Fruit fly (Drosophila melanogaster) whole organism, embryonic: Measurements from ENCODE around the gene CG7841.

Experiments
- Adf1 ChIP-seq: fragments of 200-800 bp; sonication (Bioruptor generic); IDR thresholded peaks from 2 replicates; pipeline ENCODE4 v1.3.6; 2022; ENCODE audit warnings: missing biosample characterization, missing genetic modification characterization
- Aef1 ChIP-seq: fragments of 200-800 bp; sonication (Bioruptor generic); IDR thresholded peaks from 3 replicates; pipeline ENCODE4 v1.3.6; 2022; ENCODE audit warnings: missing biosample characterization, missing genetic modification characterization
- B-H2 ChIP-seq: fragments of 200-800 bp; sonication (Bioruptor generic); optimal IDR thresholded peaks from 2 replicates; lab custom pipeline; 2018; ENCODE audit warnings: missing biosample characterization, mild to moderate bottlenecking, missing genetic modification characterization
- CG11398 ChIP-seq: fragments of 200-800 bp; sonication (Bioruptor generic); optimal IDR thresholded peaks from 2 replicates; lab custom pipeline; 2016; ENCODE audit warnings: missing biosample characterization, missing genetic modification characterization
- CG11696 ChIP-seq: fragments of 200-800 bp; sonication (Bioruptor generic); IDR thresholded peaks from 2 replicates; pipeline ENCODE4 v1.3.6; 2022; ENCODE audit warnings: missing biosample characterization, missing genetic modification characterization
- CG11723 ChIP-seq: fragments of 200-800 bp; sonication (Bioruptor generic); optimal IDR thresholded peaks from 2 replicates; lab custom pipeline; 2017; ENCODE audit warnings: missing biosample characterization, mild to moderate bottlenecking, missing genetic modification characterization
- CG12659 ChIP-seq: fragments of 200-800 bp; sonication (Bioruptor generic); optimal IDR thresholded peaks from 3 replicates; lab custom pipeline; 2017; ENCODE audit warnings: mild to moderate bottlenecking, missing biosample characterization, missing genetic modification reagents, missing genetic modification characterization
- CG15011 ChIP-seq: fragments of 200-800 bp; sonication (Bioruptor generic); optimal IDR thresholded peaks from 3 replicates; lab custom pipeline; 2018; ENCODE audit warnings: missing biosample characterization, mild to moderate bottlenecking, missing genetic modification characterization
- CG16813 ChIP-seq: fragments of 200-800 bp; sonication (Bioruptor generic); IDR thresholded peaks from 3 replicates; pipeline ENCODE4 v1.3.6; 2022; ENCODE audit warnings: missing biosample characterization, missing genetic modification characterization; ENCODE audit not compliant: partially characterized antibody
- CG16815 ChIP-seq: fragments of 200-800 bp; sonication (Bioruptor generic); optimal IDR thresholded peaks from 3 replicates; lab custom pipeline; 2017; ENCODE audit warnings: missing biosample characterization, mild to moderate bottlenecking, missing genetic modification characterization
- CG17186 ChIP-seq: fragments of 200-800 bp; sonication (Bioruptor generic); optimal IDR thresholded peaks from 3 replicates; lab custom pipeline; 2017; ENCODE audit warnings: missing biosample characterization, missing genetic modification reagents, missing genetic modification characterization
- CG17829 ChIP-seq: fragments of 200-800 bp; optimal IDR thresholded peaks from 2 replicates; lab custom pipeline; 2019; ENCODE audit warnings: missing biosample characterization, mild to moderate bottlenecking, missing genetic modification characterization, moderate library complexity
- CG18011 ChIP-seq: fragments of 200-800 bp; sonication (Bioruptor generic); optimal IDR thresholded peaks from 2 replicates; lab custom pipeline; 2017; ENCODE audit warnings: missing biosample characterization, missing genetic modification characterization, mild to moderate bottlenecking, moderate library complexity, missing genotype
- CG30431 ChIP-seq: fragments of 200-800 bp; sonication (Bioruptor generic); optimal IDR thresholded peaks from 2 replicates; lab custom pipeline; 2017; ENCODE audit warnings: missing biosample characterization, missing genetic modification characterization
- CG6254 ChIP-seq: fragments of 200-800 bp; sonication (Bioruptor generic); optimal IDR thresholded peaks from 3 replicates; lab custom pipeline; 2017; ENCODE audit warnings: mild to moderate bottlenecking, missing biosample characterization, missing genetic modification reagents, missing genetic modification characterization
- CG7928 ChIP-seq: fragments of 200-800 bp; sonication (Bioruptor generic); optimal IDR thresholded peaks from 2 replicates; lab custom pipeline; 2017; ENCODE audit warnings: missing biosample characterization, mild to moderate bottlenecking, missing genetic modification characterization
- CG7987 ChIP-seq: fragments of 200-800 bp; sonication (Bioruptor generic); optimal IDR thresholded peaks from 2 replicates; lab custom pipeline; 2018; ENCODE audit warnings: missing biosample characterization, mild to moderate bottlenecking, missing genetic modification characterization, moderate library complexity
- CG9797 ChIP-seq: fragments of 200-800 bp; sonication (Bioruptor generic); optimal IDR thresholded peaks from 3 replicates; lab custom pipeline; 2018; ENCODE audit warnings: missing biosample characterization, mild to moderate bottlenecking, missing genetic modification characterization
- CrebB ChIP-seq: fragments of 200-800 bp; sonication (Bioruptor generic); optimal IDR thresholded peaks from 3 replicates; lab custom pipeline; 2018; ENCODE audit warnings: missing biosample characterization, mild to moderate bottlenecking, missing genetic modification characterization
- Dip3 ChIP-seq: fragments of 200-800 bp; sonication (Bioruptor generic); optimal IDR thresholded peaks from 3 replicates; lab custom pipeline; 2016; ENCODE audit warnings: missing biosample characterization, missing genetic modification characterization
- E2f2 ChIP-seq: fragments of 200-800 bp; sonication (Bioruptor generic); IDR thresholded peaks from 2 replicates; pipeline ENCODE4 v1.3.6; 2022; ENCODE audit warnings: missing biosample characterization, missing genetic modification characterization
- Ets97D ChIP-seq: fragments of 200-800 bp; sonication (Bioruptor generic); optimal IDR thresholded peaks from 3 replicates; lab custom pipeline; 2016; ENCODE audit warnings: missing biosample characterization, missing genetic modification characterization
- GATAe ChIP-seq: fragments of 200-800 bp; sonication (Bioruptor generic); conservative IDR thresholded peaks from 2 replicates; pipeline ENCODE4 v1.3.6; 2022; ENCODE audit warnings: missing biosample characterization, missing genetic modification characterization
- Gsc ChIP-seq: fragments of 200-800 bp; sonication (Bioruptor generic); IDR thresholded peaks from 2 replicates; pipeline ENCODE4 v1.3.6; 2022; ENCODE audit warnings: missing biosample characterization, missing genetic modification characterization
- Gug ChIP-seq: fragments of 200-800 bp; sonication (Bioruptor generic); IDR thresholded peaks from 4 replicates; pipeline ENCODE4 v1.3.6; 2022; ENCODE audit warnings: missing biosample characterization, missing genetic modification characterization
- HHEX ChIP-seq: fragments of 200-800 bp; sonication (Bioruptor generic); optimal IDR thresholded peaks from 3 replicates; lab custom pipeline; 2017; ENCODE audit warnings: missing biosample characterization, mild to moderate bottlenecking, missing genetic modification characterization, missing genetic modification reagents
- HLHmδ ChIP-seq: fragments of 200-800 bp; sonication (Bioruptor generic); optimal IDR thresholded peaks from 2 replicates; lab custom pipeline; 2018; ENCODE audit warnings: missing biosample characterization, mild to moderate bottlenecking, missing genetic modification characterization, moderate library complexity
- Hsf ChIP-seq: fragments of 200-800 bp; sonication (Bioruptor generic); optimal IDR thresholded peaks from 3 replicates; lab custom pipeline; 2016; ENCODE audit warnings: missing biosample characterization, missing genetic modification characterization
- Myb ChIP-seq: fragments of 200-800 bp; sonication (Bioruptor generic); optimal IDR thresholded peaks from 2 replicates; lab custom pipeline; 2016; ENCODE audit warnings: missing biosample characterization, missing genetic modification characterization
- Poxn ChIP-seq: fragments of 200-800 bp; sonication (Bioruptor generic); IDR thresholded peaks from 2 replicates; pipeline ENCODE4 v1.3.6; 2022; ENCODE audit warnings: missing biosample characterization, missing genetic modification characterization
- TFAM ChIP-seq: fragments of 200-800 bp; sonication (Bioruptor generic); optimal IDR thresholded peaks from 2 replicates; lab custom pipeline; 2017; ENCODE audit warnings: missing biosample characterization, missing genetic modification characterization, inconsistent platforms
- bsh ChIP-seq, 2 experiments: fragments of 200-800 bp; sonication (Bioruptor generic); optimal IDR thresholded peaks; 2 replicates each; lab custom pipeline; 2017 to 2018; ENCODE audit warnings: mild to moderate bottlenecking in 2 of 2, missing biosample characterization in 2 of 2, missing genetic modification characterization in 2 of 2, moderate library complexity in 1 of 2
- cas ChIP-seq: fragments of 200-800 bp; sonication (Bioruptor generic); IDR thresholded peaks from 2 replicates; pipeline ENCODE4 v1.3.6; 2022; ENCODE audit warnings: missing biosample characterization, missing genetic modification characterization
- chif ChIP-seq, 2 experiments: fragments of 200-800 bp; sonication (Bioruptor generic); optimal IDR thresholded peaks; 3 replicates each; lab custom pipeline; 2016; ENCODE audit warnings: missing biosample characterization in 2 of 2, missing genetic modification characterization in 2 of 2
- chn ChIP-seq: fragments of 200-800 bp; sonication (Bioruptor generic); optimal IDR thresholded peaks from 2 replicates; lab custom pipeline; 2016; ENCODE audit warnings: missing biosample characterization, missing genetic modification characterization
- cwo ChIP-seq: fragments of 200-800 bp; sonication (Bioruptor generic); optimal IDR thresholded peaks from 3 replicates; lab custom pipeline; 2017; ENCODE audit warnings: missing biosample characterization, missing genetic modification characterization, mild to moderate bottlenecking, moderate library complexity, missing genetic modification reagents
- eyg ChIP-seq: fragments of 200-800 bp; sonication (Bioruptor generic); optimal IDR thresholded peaks from 3 replicates; lab custom pipeline; 2016; ENCODE audit warnings: missing biosample characterization, missing genetic modification characterization
- gsb ChIP-seq: fragments of 200-800 bp; sonication (Bioruptor generic); IDR thresholded peaks from 2 replicates; pipeline ENCODE4 v1.3.6; 2022; ENCODE audit warnings: missing biosample characterization, missing genetic modification characterization
- h ChIP-seq: fragments of >200 bp; optimal IDR thresholded peaks from 2 replicates; lab custom pipeline; 2017
- lmd ChIP-seq: fragments of 200-800 bp; sonication (Bioruptor generic); IDR thresholded peaks from 2 replicates; pipeline ENCODE4 v1.3.6; 2022; ENCODE audit warnings: missing biosample characterization, missing genetic modification characterization
- nerfin-2 ChIP-seq: fragments of 200-800 bp; sonication (Bioruptor generic); IDR thresholded peaks from 2 replicates; pipeline ENCODE4 v1.3.6; 2022; ENCODE audit warnings: missing biosample characterization, missing genetic modification characterization; ENCODE audit not compliant: partially characterized antibody
- phol ChIP-seq: fragments of 200-800 bp; sonication (Bioruptor generic); optimal IDR thresholded peaks from 3 replicates; lab custom pipeline; 2018; ENCODE audit warnings: missing biosample characterization, mild to moderate bottlenecking, missing genetic modification characterization, moderate library complexity
- pnt ChIP-seq: fragments of 200-800 bp; sonication (Bioruptor generic); optimal IDR thresholded peaks from 3 replicates; lab custom pipeline; 2016; ENCODE audit warnings: missing biosample characterization, missing genetic modification characterization
- pros ChIP-seq: fragments of 200-800 bp; sonication (Bioruptor generic); optimal IDR thresholded peaks from 3 replicates; lab custom pipeline; 2019; ENCODE audit warnings: missing biosample characterization, mild to moderate bottlenecking, missing genetic modification characterization, moderate library complexity
- repo ChIP-seq: fragments of 200-800 bp; sonication (Bioruptor generic); optimal IDR thresholded peaks from 2 replicates; lab custom pipeline; 2016; ENCODE audit warnings: missing biosample characterization, missing genetic modification characterization
- rib ChIP-seq: fragments of 200-800 bp; sonication (Bioruptor generic); IDR thresholded peaks from 2 replicates; pipeline ENCODE4 v1.3.6; 2022; ENCODE audit warnings: missing biosample characterization, missing genetic modification characterization
- ro ChIP-seq: fragments of 200-800 bp; sonication (Bioruptor generic); IDR thresholded peaks from 2 replicates; pipeline ENCODE4 v1.3.6; 2022; ENCODE audit warnings: missing biosample characterization, missing genetic modification characterization
- sima ChIP-seq: fragments of 200-800 bp; sonication (Bioruptor generic); optimal IDR thresholded peaks from 2 replicates; lab custom pipeline; 2016; ENCODE audit warnings: missing biosample characterization, missing genetic modification characterization
- tna ChIP-seq: fragments of 200-800 bp; sonication (Bioruptor generic); IDR thresholded peaks from 2 replicates; pipeline ENCODE4 v1.3.6; 2022; ENCODE audit warnings: missing biosample characterization, missing genetic modification characterization; ENCODE audit not compliant: partially characterized antibody
- trem ChIP-seq: fragments of 200-800 bp; optimal IDR thresholded peaks from 3 replicates; lab custom pipeline; 2019; ENCODE audit warnings: missing biosample characterization, mild to moderate bottlenecking, missing genetic modification characterization, moderate library complexity
- ttk ChIP-seq: fragments of 200-800 bp; sonication (Bioruptor generic); IDR thresholded peaks from 2 replicates; pipeline ENCODE4 v2.1.2; 2022; ENCODE audit warnings: missing biosample characterization, missing genetic modification characterization
- zfh2 ChIP-seq: fragments of 200-800 bp; sonication (Bioruptor generic); optimal IDR thresholded peaks from 2 replicates; lab custom pipeline; 2016; ENCODE audit warnings: missing biosample characterization, missing genetic modification characterization

The CG7841 gene

DNA sequence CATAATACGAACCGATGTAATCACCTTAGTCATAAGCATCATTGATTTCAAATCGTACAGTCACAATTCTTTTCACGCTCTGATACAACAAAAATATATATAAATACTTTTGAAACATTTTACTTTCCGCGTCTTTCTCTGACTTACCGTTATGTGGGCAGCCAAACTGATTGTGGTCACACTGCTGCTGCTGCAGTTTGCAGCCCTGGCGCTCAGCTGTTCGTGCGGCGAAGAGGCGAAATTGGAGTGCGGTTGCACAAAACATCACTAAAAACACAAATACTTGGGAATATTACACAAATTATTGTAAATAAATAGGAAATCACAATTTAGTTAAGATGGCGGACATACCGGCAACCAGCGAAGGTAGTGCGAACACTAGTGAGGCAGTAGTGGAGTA lies 1.3 kb upstream of the CG7841 start, which contains the start of the genes gdl and gdl-ORF39 (continued):
- TF ChIP-seq trem (tag; lab: Kevin White, UChicago): peak; percentile 36
- peak; percentile 12 for TF ChIP-seq CG12659 (GFP tag; lab: Kevin White, UChicago)
- no peak for TF ChIP-seq pros
- no peak for TF ChIP-seq ro (GFP tag; lab: Robert Waterston, UW)
- no peak for TF ChIP-seq sima (GFP tag; lab: Kevin White, UChicago)
- TF ChIP-seq bsh (GFP tag; optimal IDR thresholded peaks at IDR 0.05; lab: Kevin White, UChicago): no peak
- no peak for TF ChIP-seq chn
- no peak for TF ChIP-seq Hsf (GFP tag; lab: Kevin White, UChicago)
- TF ChIP-seq Gug: no peak
- TF ChIP-seq h: no peak
- peak; percentile 98 for TF ChIP-seq E2f2
- TF ChIP-seq cas (GFP tag; lab: Robert Waterston, UW): no peak
- TF ChIP-seq B-H2 (GFP tag; lab: Kevin White, UChicago): no peak
- TF ChIP-seq CG7987 (GFP tag; lab: Kevin White, UChicago): no peak
- TF ChIP-seq CG30431 (GFP tag; lab: Kevin White, UChicago): no peak
- no peak for TF ChIP-seq CG11398
- peak; percentile 94 for TF ChIP-seq CG7928 (GFP tag; lab: Kevin White, UChicago)
- no peak for TF ChIP-seq Adf1
- TF ChIP-seq repo (GFP tag; lab: Kevin White, UChicago): no peak
- TF ChIP-seq phol: peak; percentile 11
- no peak for TF ChIP-seq CG15011
- no peak for TF ChIP-seq ttk (GFP tag; lab: Robert Waterston, UW)
- no peak for TF ChIP-seq cwo (GFP tag; lab: Kevin White, UChicago)
- TF ChIP-seq CG9797 (GFP tag; lab: Kevin White, UChicago): peak; percentile 44
- TF ChIP-seq Myb (GFP tag; lab: Kevin White, UChicago): no peak
- peak; percentile 32 for TF ChIP-seq CG17829 (tag; lab: Kevin White, UChicago)
- TF ChIP-seq CG11696 (GFP tag; lab: Robert Waterston, UW): no peak
- no peak for TF ChIP-seq lmd (GFP tag; lab: Robert Waterston, UW)
- TF ChIP-seq CG11723 (GFP tag; lab: Kevin White, UChicago): no peak
- no peak for TF ChIP-seq zfh2 (GFP tag; lab: Kevin White, UChicago)
- peak; percentile 22 for TF ChIP-seq CG17186 (GFP tag; lab: Kevin White, UChicago)
- no peak for TF ChIP-seq tna (GFP tag; lab: Robert Waterston, UW)
- TF ChIP-seq HLHmδ: peak; percentile 21
- no peak for TF ChIP-seq gsb (GFP tag; lab: Robert Waterston, UW)
- TF ChIP-seq chif (GFP tag; optimal IDR thresholded peaks at IDR 0.05; lab: Kevin White, UChicago): no peak
- no peak for TF ChIP-seq CrebB (tag; lab: Kevin White, UChicago)
- no peak for TF ChIP-seq Ets97D (GFP tag; lab: Kevin White, UChicago)
- 0 out of 3 replicates have a peak, but pooled peaks have one; percentile 20 for TF ChIP-seq CG16813
- TF ChIP-seq nerfin-2 (GFP tag; lab: Robert Waterston, UW): no peak
- TF ChIP-seq Gsc (GFP tag; lab: Robert Waterston, UW): no peak
- no peak for TF ChIP-seq GATAe
- no peak for TF ChIP-seq HHEX (GFP tag; lab: Kevin White, UChicago)
- no peak for TF ChIP-seq Dip3 (GFP tag; lab: Kevin White, UChicago)
- TF ChIP-seq Poxn: no peak
- TF ChIP-seq Aef1 (GFP tag; lab: Robert Waterston, UW): no peak
- no peak for TF ChIP-seq CG18011 (GFP tag; lab: Kevin White, UChicago)
- no peak for TF ChIP-seq pnt
- no peak for TF ChIP-seq CG16815 (GFP tag; lab: Kevin White, UChicago)
- no peak for TF ChIP-seq TFAM
- no peak for TF ChIP-seq rib (GFP tag; lab: Robert Waterston, UW)
- no peak for TF ChIP-seq CG6254 (GFP tag; lab: Kevin White, UChicago)
- TF ChIP-seq eyg (GFP tag; lab: Kevin White, UChicago): no peak
